Worm (Caenorhabditis elegans) whole organism, L2 larva: ENCODE data around the gene T25B2.4.

ENCODE experiments used
- ZK546.5 ChIP-seq: sonication (generic microtip); optimal IDR thresholded peaks from 2 replicates; lab custom pipeline; 2017; ENCODE audit warnings: missing biosample characterization, missing genetic modification characterization
- aly-2 ChIP-seq: fragments of 150-350 bp; optimal IDR thresholded peaks from 2 replicates; lab custom pipeline; 2014; ENCODE audit warnings: missing biosample characterization, missing genetic modification characterization
- dmd-4 ChIP-seq: sonication (generic microtip); optimal IDR thresholded peaks from 2 replicates; lab custom pipeline; 2017; ENCODE audit warnings: missing biosample characterization, missing genetic modification characterization
- elt-1 ChIP-seq: fragments of 150-350 bp; optimal IDR thresholded peaks from 2 replicates; lab custom pipeline; 2014; ENCODE audit warnings: missing biosample characterization, missing genetic modification characterization
- gmeb-1 ChIP-seq: fragments of 150-350 bp; optimal IDR thresholded peaks from 2 replicates; lab custom pipeline; 2014; ENCODE audit warnings: missing biosample characterization, missing genetic modification characterization
- lin-39 ChIP-seq: fragments of 150-350 bp; optimal IDR thresholded peaks from 2 replicates; lab custom pipeline; 2014; ENCODE audit warnings: missing biosample characterization, missing genetic modification reagents, missing genetic modification characterization
- mab-5 ChIP-seq: fragments of 150-350 bp; optimal IDR thresholded peaks from 2 replicates; lab custom pipeline; 2014; ENCODE audit warnings: missing biosample characterization, missing genetic modification characterization
- nhr-11 ChIP-seq: fragments of 150-350 bp; optimal IDR thresholded peaks from 2 replicates; lab custom pipeline; 2014; ENCODE audit warnings: missing biosample characterization, missing genetic modification characterization
- nhr-129 ChIP-seq: fragments of 150-350 bp; optimal IDR thresholded peaks from 2 replicates; lab custom pipeline; 2014; ENCODE audit warnings: missing biosample characterization, missing genetic modification characterization
- nhr-237 ChIP-seq: fragments of 150-350 bp; optimal IDR thresholded peaks from 2 replicates; lab custom pipeline; 2014; ENCODE audit warnings: missing biosample characterization, missing genetic modification characterization
- snpc-4 ChIP-seq: fragments of 150-350 bp; optimal IDR thresholded peaks from 2 replicates; lab custom pipeline; 2014; ENCODE audit warnings: missing biosample characterization, missing genetic modification characterization
- unc-62 ChIP-seq: fragments of 150-350 bp; optimal IDR thresholded peaks from 2 replicates; lab custom pipeline; 2014; ENCODE audit warnings: missing biosample characterization, missing genetic modification reagents, missing genetic modification characterization
- ztf-11 ChIP-seq: sonication (generic microtip); optimal IDR thresholded peaks from 2 replicates; lab custom pipeline; 2017; ENCODE audit warnings: missing biosample characterization, missing genetic modification characterization
- ztf-4 ChIP-seq: fragments of 150-350 bp; optimal IDR thresholded peaks from 2 replicates; lab custom pipeline; 2014; ENCODE audit warnings: missing biosample characterization, missing genetic modification characterization

DNA sequence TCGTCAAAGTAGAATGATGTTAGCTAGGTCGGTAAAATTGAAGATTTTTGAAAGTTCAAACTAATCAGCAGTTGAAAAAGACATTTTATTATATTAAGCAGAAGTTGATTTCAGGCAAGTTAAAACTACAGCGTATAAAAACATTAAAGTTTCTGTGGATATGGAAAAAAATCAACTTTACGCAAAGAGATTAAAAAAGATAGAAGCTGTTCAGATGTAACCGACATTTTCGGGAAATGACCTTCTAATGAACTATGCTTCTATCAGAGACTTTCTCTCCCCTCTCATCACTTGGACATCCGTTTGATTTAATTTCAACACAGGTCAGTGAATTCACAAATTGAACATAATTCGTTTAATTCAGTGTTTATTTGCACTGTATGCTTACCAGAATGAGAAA lies 2.2 kb downstream of the T25B2.4 start, which contains the start of gene T13C5.7:
- TF ChIP-seq nhr-11 (tag; lab: Kevin White, UChicago) (no peak), snpc-4 (no peak), nhr-129 (tag; lab: Kevin White, UChicago) (no peak), elt-1 (tag; lab: Kevin White, UChicago) (no peak), ztf-11 (no peak), lin-39 (tag; lab: Kevin White, UChicago) (no peak), gmeb-1 (tag; lab: Kevin White, UChicago) (no peak), nhr-237 (tag; lab: Kevin White, UChicago) (no peak), dmd-4 (tag; lab: Kevin White, UChicago) (no peak), ZK546.5 (no peak), ztf-4 (tag; lab: Kevin White, UChicago) (no peak), aly-2 (tag; lab: Kevin White, UChicago) (no peak), mab-5 (tag; lab: Kevin White, UChicago) (no peak), unc-62 (GFP tag; lab: Kevin White, UChicago) (no peak)
